Worm (Caenorhabditis elegans): ENCODE measurements around the gene sod-4.

Gene sod-4

ce11 chrIII:9511660-9512059, 11.5 kb upstream of the sod-4 start:
- TF ChIP-seq lin-26 (GFP tag; IDR thresholded peaks at IDR 0.05) = no peak
- no peak for TF ChIP-seq madf-3 (GFP tag; IDR thresholded peaks at IDR 0.05)
- TF ChIP-seq snpc-1.3 (tag; optimal IDR thresholded peaks at IDR 0.05; ENCODE audit: insufficient read depth) = no peak
- TF ChIP-seq egl-44 (GFP tag; IDR thresholded peaks at IDR 0.05) = no peak
- TF ChIP-seq pbrm-1 (GFP tag; IDR thresholded peaks at IDR 0.05) = no peak
- TF ChIP-seq F52B5.7 (tag; optimal IDR thresholded peaks at IDR 0.05) = no peak
- TF ChIP-seq C06A6.2 (GFP tag; conservative IDR thresholded peaks at IDR 0.05) = no peak
- no peak for TF ChIP-seq atf-7 (tag; optimal IDR thresholded peaks at IDR 0.05)
- TF ChIP-seq ztf-3 (GFP tag; optimal IDR thresholded peaks at IDR 0.05) = no peak
- TF ChIP-seq nhr-27 (tag; optimal IDR thresholded peaks at IDR 0.05) = no peak
- TF ChIP-seq attf-6 (GFP tag; IDR thresholded peaks at IDR 0.05) = no peak
- TF ChIP-seq Y79H2A.3 (GFP tag; conservative IDR thresholded peaks at IDR 0.05) = no peak
- TF ChIP-seq nhr-80 (tag; optimal IDR thresholded peaks at IDR 0.05) = no peak
- TF ChIP-seq mxl-1 (tag; optimal IDR thresholded peaks at IDR 0.05) = no peak
- TF ChIP-seq lin-35 (GFP tag; optimal IDR thresholded peaks at IDR 0.05) = no peak
- no peak for TF ChIP-seq hlh-26 (GFP tag; conservative IDR thresholded peaks at IDR 0.05)

ce11 chrIII:9511055-9511520, 10.9 kb upstream of the sod-4 start, which contains the start of gene F55H2.5:
F55H2.5 (plus strand) TSS chrIII:9511470.
- TF ChIP-seq egrh-3 (GFP tag; IDR thresholded peaks at IDR 0.05) (no peak), hmg-1.2 (GFP tag; IDR thresholded peaks at IDR 0.05) (peak; percentile 14; the same call in 1 of the 2 replicates)

- TF ChIP-seq F10E7.11 (tag; optimal IDR thresholded peaks at IDR 0.05) (no peak), hrde-1 (tag; optimal IDR thresholded peaks at IDR 0.05; ENCODE audit: borderline replicate concordance) (peak; percentile 58), lsl-1 (GFP tag; optimal IDR thresholded peaks at IDR 0.05) (no peak), lin-40 (tag; optimal IDR thresholded peaks at IDR 0.05) (peak; percentile 37), B0336.3 (GFP tag; IDR thresholded peaks at IDR 0.05) (peak; percentile 65), ceh-58 (GFP tag; IDR thresholded peaks at IDR 0.05) (no peak), unc-130 (GFP tag; optimal IDR thresholded peaks at IDR 0.05) (peak; percentile 3), sptf-2 (GFP tag; optimal IDR thresholded peaks at IDR 0.05) (no peak), F33H1.4 (GFP tag; IDR thresholded peaks at IDR 0.05) (peak; percentile 23; the same call in 1 of the 2 replicates), F22D6.2 (tag; optimal IDR thresholded peaks at IDR 0.05) (no peak), bed-2 (GFP tag; IDR thresholded peaks at IDR 0.05) (no peak), tbx-9 (tag; optimal IDR thresholded peaks at IDR 0.05; ENCODE audit: borderline replicate concordance) (no peak), rpc-1 (optimal IDR thresholded peaks at IDR 0.05) (no peak), rpc-1 (tag; optimal IDR thresholded peaks at IDR 0.05) (no peak), hmg-20 (GFP tag; IDR thresholded peaks at IDR 0.05) (no peak), madf-8 (GFP tag; conservative IDR thresholded peaks at IDR 0.05) (no peak), Y79H2A.3 (GFP tag; conservative IDR thresholded peaks at IDR 0.05) (no peak), F39B2.1 (GFP tag; IDR thresholded peaks at IDR 0.05) (no peak), T07F8.4 (tag; optimal IDR thresholded peaks at IDR 0.05) (no peak), mxl-1 (tag; optimal IDR thresholded peaks at IDR 0.05) (no peak), K12H6.12 (tag; optimal IDR thresholded peaks at IDR 0.05) (peak; percentile 12), dpff-1 (tag; optimal IDR thresholded peaks at IDR 0.05) (no peak), ccch-3 (GFP tag; optimal IDR thresholded peaks at IDR 0.05) (no peak), nhr-179 (tag; optimal IDR thresholded peaks at IDR 0.05) (peak; percentile 4), C17E4.6 (GFP tag; IDR thresholded peaks at IDR 0.05) (no peak), snpc-3.4 (tag; optimal IDR thresholded peaks at IDR 0.05) (no peak), zim-3 (tag; optimal IDR thresholded peaks at IDR 0.05) (no peak), B0261.1 (tag; optimal IDR thresholded peaks at IDR 0.05) (no peak), snpc-1.1 (tag; optimal IDR thresholded peaks at IDR 0.05; ENCODE audit: insufficient read depth) (no peak), unc-62 (GFP tag; optimal IDR thresholded peaks at IDR 0.05) (no peak)
These were observed 9.7 kb upstream of the sod-4 start for ce11 chrIII:9509764-9510370.

Measured in whole organism, young adult.